Fruit fly (Drosophila melanogaster) whole organism, embryonic: ENCODE results near the gene arm.

Experiments used
- Awh ChIP-seq: fragments of 200-800 bp; sonication (Bioruptor generic); IDR thresholded peaks from 2 replicates; pipeline ENCODE4, ENCODE4 v1.3.6; 2022; ENCODE audit warnings: missing biosample characterization, missing genetic modification characterization
- CG10366 ChIP-seq: fragments of 200-800 bp; sonication (Bioruptor generic); IDR thresholded peaks from 2 replicates; pipeline ENCODE4 v1.3.6; 2022; ENCODE audit warnings: missing biosample characterization, missing genetic modification characterization
- CG10431 ChIP-seq: fragments of 200-800 bp; sonication (Bioruptor generic); optimal IDR thresholded peaks from 3 replicates; lab custom pipeline; 2018; ENCODE audit warnings: missing biosample characterization, mild to moderate bottlenecking, missing genetic modification characterization
- CG10979 ChIP-seq: fragments of 200-800 bp; sonication (Bioruptor generic); optimal IDR thresholded peaks from 2 replicates; lab custom pipeline; 2018; ENCODE audit warnings: missing biosample characterization, mild to moderate bottlenecking, missing genetic modification characterization, moderate library complexity
- CG11504 ChIP-seq: fragments of 200-800 bp; sonication (Bioruptor generic); optimal IDR thresholded peaks from 3 replicates; lab custom pipeline; 2019; ENCODE audit warnings: missing biosample characterization, mild to moderate bottlenecking, missing genetic modification characterization, moderate library complexity
- CG1233 ChIP-seq: fragments of 200-800 bp; sonication (Bioruptor generic); optimal IDR thresholded peaks from 4 replicates; lab custom pipeline; 2018; ENCODE audit warnings: missing biosample characterization, mild to moderate bottlenecking, missing genetic modification characterization
- CG12744 ChIP-seq: fragments of 200-800 bp; sonication (Bioruptor generic); optimal IDR thresholded peaks from 2 replicates; lab custom pipeline; 2016; ENCODE audit warnings: missing biosample characterization, missing genetic modification characterization
- CG13775 ChIP-seq: fragments of 200-800 bp; sonication (Bioruptor generic); optimal IDR thresholded peaks from 3 replicates; lab custom pipeline; 2017; ENCODE audit warnings: missing biosample characterization, mild to moderate bottlenecking, missing genetic modification characterization
- CG13894 ChIP-seq: fragments of 200-800 bp; sonication (Bioruptor generic); optimal IDR thresholded peaks from 3 replicates; lab custom pipeline; 2018; ENCODE audit warnings: missing biosample characterization, mild to moderate bottlenecking, missing genetic modification characterization, moderate library complexity
- CG14667 ChIP-seq: fragments of 200-800 bp; sonication (Bioruptor generic); IDR thresholded peaks from 2 replicates; pipeline ENCODE4 v1.3.6; 2022; ENCODE audit warnings: missing biosample characterization, missing genetic modification characterization
- CG14860 ChIP-seq: fragments of 200-800 bp; sonication (Bioruptor generic); IDR thresholded peaks from 3 replicates; pipeline ENCODE4 v1.3.6; 2022; ENCODE audit warnings: missing biosample characterization, missing genetic modification characterization; ENCODE audit not compliant: partially characterized antibody
- CG15011 ChIP-seq: fragments of 200-800 bp; sonication (Bioruptor generic); optimal IDR thresholded peaks from 3 replicates; lab custom pipeline; 2018; ENCODE audit warnings: missing biosample characterization, mild to moderate bottlenecking, missing genetic modification characterization
- CG1529 ChIP-seq: fragments of 200-800 bp; sonication (Bioruptor generic); optimal IDR thresholded peaks from 3 replicates; lab custom pipeline; 2018; ENCODE audit warnings: missing biosample characterization, missing genetic modification characterization
- CG16779 ChIP-seq: fragments of 200-800 bp; sonication (Bioruptor generic); IDR thresholded peaks from 2 replicates; pipeline ENCODE4 v1.3.6; 2022; ENCODE audit warnings: missing biosample characterization, missing genetic modification characterization
- CG17385 ChIP-seq: fragments of 200-800 bp; sonication (Bioruptor generic); optimal IDR thresholded peaks from 3 replicates; lab custom pipeline; 2018; ENCODE audit warnings: missing biosample characterization, mild to moderate bottlenecking, missing genetic modification characterization
- CG17912 ChIP-seq: fragments of 200-800 bp; sonication (Bioruptor generic); optimal IDR thresholded peaks from 2 replicates; lab custom pipeline; 2018; ENCODE audit warnings: missing biosample characterization, mild to moderate bottlenecking, missing genetic modification characterization
- CG2120 ChIP-seq: fragments of 200-800 bp; sonication (Bioruptor generic); optimal IDR thresholded peaks from 3 replicates; lab custom pipeline; 2016; ENCODE audit warnings: missing biosample characterization, missing genetic modification characterization
- CG34224 ChIP-seq: fragments of 200-800 bp; sonication (Bioruptor generic); IDR thresholded peaks from 3 replicates; pipeline ENCODE4 v1.3.6; 2022; ENCODE audit warnings: missing biosample characterization, missing genetic modification characterization; ENCODE audit not compliant: partially characterized antibody
- CG34376 ChIP-seq: fragments of 200-800 bp; sonication (Bioruptor generic); optimal IDR thresholded peaks from 2 replicates; lab custom pipeline; 2018; ENCODE audit warnings: missing biosample characterization, mild to moderate bottlenecking, missing genetic modification characterization
- CG4360 ChIP-seq: fragments of 200-800 bp; sonication (Bioruptor generic); IDR thresholded peaks from 2 replicates; pipeline ENCODE4 v1.3.6; 2022; ENCODE audit warnings: missing biosample characterization, missing genetic modification characterization
- CG4730 ChIP-seq: fragments of 200-800 bp; sonication (Bioruptor generic); IDR thresholded peaks from 2 replicates; pipeline ENCODE4 v1.3.6; 2022; ENCODE audit warnings: missing biosample characterization, missing genetic modification characterization
- CG4820 ChIP-seq: fragments of 200-800 bp; sonication (Bioruptor generic); optimal IDR thresholded peaks from 3 replicates; lab custom pipeline; 2016; ENCODE audit warnings: missing biosample characterization, missing genetic modification characterization
- CG5245 ChIP-seq: fragments of 200-800 bp; sonication (Bioruptor generic); optimal IDR thresholded peaks from 3 replicates; lab custom pipeline; 2016; ENCODE audit warnings: missing biosample characterization, missing genetic modification characterization
- CG6254 ChIP-seq: fragments of 200-800 bp; sonication (Bioruptor generic); optimal IDR thresholded peaks from 3 replicates; lab custom pipeline; 2017; ENCODE audit warnings: mild to moderate bottlenecking, missing biosample characterization, missing genetic modification reagents, missing genetic modification characterization
- CG6854 ChIP-seq: fragments of 200-800 bp; sonication (Bioruptor generic); optimal IDR thresholded peaks from 3 replicates; lab custom pipeline; 2017; ENCODE audit warnings: missing biosample characterization, mild to moderate bottlenecking, missing genetic modification characterization
- CG8089 ChIP-seq: fragments of 200-800 bp; sonication (Bioruptor generic); optimal IDR thresholded peaks from 3 replicates; lab custom pipeline; 2016; ENCODE audit warnings: missing biosample characterization, missing genetic modification characterization
- CG8281 ChIP-seq: fragments of 200-800 bp; sonication (Bioruptor generic); optimal IDR thresholded peaks from 2 replicates; lab custom pipeline; 2018; ENCODE audit warnings: missing biosample characterization, mild to moderate bottlenecking, missing genetic modification characterization, moderate library complexity
- Drgx ChIP-seq: fragments of 200-800 bp; sonication (Bioruptor generic); IDR thresholded peaks from 2 replicates; pipeline ENCODE4 v1.3.6; 2022; ENCODE audit warnings: missing biosample characterization, missing genetic modification characterization
- Hmx ChIP-seq: fragments of 200-800 bp; sonication (Bioruptor generic); optimal IDR thresholded peaks from 2 replicates; lab custom pipeline; 2016; ENCODE audit warnings: missing biosample characterization, missing genetic modification characterization
- Meics ChIP-seq: fragments of 200-800 bp; sonication (Bioruptor generic); optimal IDR thresholded peaks from 2 replicates; lab custom pipeline; 2017; ENCODE audit warnings: missing biosample characterization, mild to moderate bottlenecking, missing genetic modification characterization
- Opbp ChIP-seq: fragments of 200-800 bp; sonication (Bioruptor generic); IDR thresholded peaks from 3 replicates; pipeline ENCODE4 v1.3.6; 2022; ENCODE audit warnings: missing biosample characterization, missing genetic modification characterization; ENCODE audit not compliant: partially characterized antibody
- Sin3A ChIP-seq: fragments of >200 bp; optimal IDR thresholded peaks from 2 replicates; lab custom pipeline; 2018
- ase ChIP-seq: fragments of 200-800 bp; sonication (Bioruptor generic); IDR thresholded peaks from 3 replicates; pipeline ENCODE4 v1.3.6; 2022; ENCODE audit warnings: missing biosample characterization, missing genetic modification characterization
- caup ChIP-seq: fragments of 200-800 bp; sonication (Bioruptor generic); optimal IDR thresholded peaks from 3 replicates; lab custom pipeline; 2017; ENCODE audit warnings: missing biosample characterization, mild to moderate bottlenecking, missing genetic modification characterization, moderate library complexity; ENCODE audit not compliant: severe bottlenecking
- cg ChIP-seq: fragments of 200-800 bp; sonication (Bioruptor generic); optimal IDR thresholded peaks from 3 replicates; lab custom pipeline; 2019; ENCODE audit warnings: missing biosample characterization, mild to moderate bottlenecking, missing genetic modification characterization, moderate library complexity
- chinmo ChIP-seq: fragments of 200-800 bp; sonication (Bioruptor generic); IDR thresholded peaks from 4 replicates; pipeline ENCODE4 v1.3.6; 2022; ENCODE audit warnings: missing biosample characterization, missing genetic modification characterization; ENCODE audit not compliant: partially characterized antibody
- danr ChIP-seq: fragments of 200-800 bp; sonication (Bioruptor generic); IDR thresholded peaks from 2 replicates; pipeline ENCODE4 v1.3.6; 2022; ENCODE audit warnings: missing biosample characterization, missing genetic modification characterization
- dati ChIP-seq: fragments of 200-800 bp; sonication (Bioruptor generic); IDR thresholded peaks from 2 replicates; pipeline ENCODE4 v1.3.6; 2022; ENCODE audit warnings: missing biosample characterization, missing genetic modification characterization
- disco-r ChIP-seq: fragments of 200-800 bp; sonication (Bioruptor generic); optimal IDR thresholded peaks from 2 replicates; lab custom pipeline; 2016; ENCODE audit warnings: missing biosample characterization, missing genetic modification characterization
- gsb-n ChIP-seq: fragments of 200-800 bp; sonication (Bioruptor generic); optimal IDR thresholded peaks from 3 replicates; lab custom pipeline; 2018; ENCODE audit warnings: missing biosample characterization, mild to moderate bottlenecking, missing genetic modification characterization
- her ChIP-seq: fragments of 200-800 bp; sonication (Bioruptor generic); optimal IDR thresholded peaks from 2 replicates; lab custom pipeline; 2016; ENCODE audit warnings: missing biosample characterization, missing genetic modification characterization
- salm ChIP-seq: fragments of 200-800 bp; sonication (Bioruptor generic); optimal IDR thresholded peaks from 2 replicates; lab custom pipeline; 2018; ENCODE audit warnings: missing biosample characterization, mild to moderate bottlenecking, missing genetic modification characterization
- sisA ChIP-seq: fragments of 200-800 bp; sonication (Bioruptor generic); IDR thresholded peaks from 2 replicates; pipeline ENCODE4 v1.3.6; 2022; ENCODE audit warnings: missing biosample characterization, missing genetic modification characterization
- sna ChIP-seq: fragments of 200-800 bp; sonication (Bioruptor generic); IDR thresholded peaks from 2 replicates; pipeline ENCODE4 v1.3.6; 2022; ENCODE audit warnings: missing biosample characterization, missing genetic modification characterization; ENCODE audit not compliant: partially characterized antibody
- so ChIP-seq: fragments of 200-800 bp; sonication (Bioruptor generic); IDR thresholded peaks from 3 replicates; pipeline ENCODE4 v1.3.6; 2022; ENCODE audit warnings: missing biosample characterization, missing genetic modification characterization
- stc ChIP-seq: fragments of 200-800 bp; sonication (Bioruptor generic); IDR thresholded peaks from 2 replicates; pipeline ENCODE4 v1.3.6; 2022; ENCODE audit warnings: missing biosample characterization, missing genetic modification characterization
- tin ChIP-seq: fragments of 200-800 bp; sonication (Bioruptor generic); optimal IDR thresholded peaks from 3 replicates; lab custom pipeline; 2016; ENCODE audit warnings: missing biosample characterization, missing genetic modification characterization
- tna ChIP-seq: fragments of 200-800 bp; sonication (Bioruptor generic); IDR thresholded peaks from 2 replicates; pipeline ENCODE4 v1.3.6; 2022; ENCODE audit warnings: missing biosample characterization, missing genetic modification characterization; ENCODE audit not compliant: partially characterized antibody
- yki ChIP-seq: fragments of >200 bp; optimal IDR thresholded peaks from 3 replicates; lab custom pipeline; 2018

Gene arm

dm6 chrX:1943337-1944244 is 43.1 kb upstream of the arm start (continued):
- TF ChIP-seq Awh (GFP tag; lab: Robert Waterston, UW) = no peak
- TF ChIP-seq Drgx (GFP tag; lab: Robert Waterston, UW) = no peak
- TF ChIP-seq CG8281 = peak; percentile 32
- TF ChIP-seq CG14667 (GFP tag; lab: Robert Waterston, UW) = peak; percentile 37; the same call in 1 of the 2 replicates
- peak; percentile 57 for TF ChIP-seq CG15011 (GFP tag; lab: Kevin White, UChicago)
- TF ChIP-seq CG5245 (GFP tag; lab: Kevin White, UChicago) = peak; percentile 15
- 0 out of 3 replicates have a peak, but pooled peaks have one; percentile 39 for TF ChIP-seq so (GFP tag; lab: Robert Waterston, UW)
- no peak; the same call in 1 of the 2 replicates for TF ChIP-seq CG10366 (GFP tag; lab: Robert Waterston, UW)
- TF ChIP-seq CG13775 (GFP tag; lab: Kevin White, UChicago) = peak; percentile 50
- no peak for TF ChIP-seq tna (GFP tag; lab: Robert Waterston, UW)
- TF ChIP-seq disco-r (GFP tag; lab: Kevin White, UChicago) = peak; percentile 55
- no peak for TF ChIP-seq CG4360
- TF ChIP-seq CG34224 (GFP tag; lab: Robert Waterston, UW) = no peak
- TF ChIP-seq yki (lab: Kevin White, UChicago) = peak; percentile 63
- TF ChIP-seq CG11504 (tag; lab: Kevin White, UChicago) = peak; percentile 82
- no peak for TF ChIP-seq CG34376 (GFP tag; lab: Kevin White, UChicago)
- peak; percentile 5 for TF ChIP-seq caup
- peak; percentile 88 for TF ChIP-seq CG10979 (tag; lab: Kevin White, UChicago)
- peak; percentile 14; the same call in 1 of the 3 replicates for TF ChIP-seq ase (GFP tag; lab: Robert Waterston, UW)
- TF ChIP-seq Meics (GFP tag; lab: Kevin White, UChicago) = peak; percentile 66
- 0 out of 2 replicates have a peak, but pooled peaks have one; percentile 29 for TF ChIP-seq danr
- no peak for TF ChIP-seq CG17912 (GFP tag; lab: Kevin White, UChicago)
- TF ChIP-seq stc (GFP tag; lab: Robert Waterston, UW) = peak; percentile 37; the same call in 1 of the 2 replicates
- no peak for TF ChIP-seq CG13894 (tag; lab: Kevin White, UChicago)
- TF ChIP-seq CG6854 = peak; percentile 33
- no peak for TF ChIP-seq her (GFP tag; lab: Kevin White, UChicago)
- TF ChIP-seq Opbp (GFP tag; lab: Robert Waterston, UW) = no peak
- peak; percentile 77 for TF ChIP-seq gsb-n (tag; lab: Kevin White, UChicago)
- peak; percentile 49 for TF ChIP-seq CG8089 (GFP tag; lab: Kevin White, UChicago)
- peak; percentile 74 for TF ChIP-seq CG1529 (GFP tag; lab: Kevin White, UChicago)
- TF ChIP-seq CG16779 (GFP tag; lab: Robert Waterston, UW) = no peak
- peak; percentile 74 for TF ChIP-seq CG17385 (GFP tag; lab: Kevin White, UChicago)
- peak; percentile 57 for TF ChIP-seq CG4820 (GFP tag; lab: Kevin White, UChicago)
- TF ChIP-seq CG14860 (GFP tag; lab: Robert Waterston, UW) = no peak
- peak; percentile 51 for TF ChIP-seq salm (tag; lab: Kevin White, UChicago)
- no peak for TF ChIP-seq sna (GFP tag; lab: Robert Waterston, UW)
- peak; percentile 82 for TF ChIP-seq CG2120 (GFP tag; lab: Kevin White, UChicago)
- TF ChIP-seq cg (GFP tag; lab: Kevin White, UChicago) = peak; percentile 89
- TF ChIP-seq CG6254 (GFP tag; lab: Kevin White, UChicago) = peak; percentile 48
- TF ChIP-seq CG1233 = peak; percentile 62
- TF ChIP-seq chinmo (GFP tag; lab: Robert Waterston, UW) = 0 out of 4 replicates have a peak, but pooled peaks have one; percentile 31
- TF ChIP-seq CG4730 (GFP tag; lab: Robert Waterston, UW) = no peak
- TF ChIP-seq Sin3A (lab: Kevin White, UChicago) = no peak
- peak; percentile 2 for TF ChIP-seq CG10431
- TF ChIP-seq sisA (GFP tag; lab: Robert Waterston, UW) = peak; percentile 71
- TF ChIP-seq CG12744 = peak; percentile 43
- TF ChIP-seq tin = peak; percentile 53
- TF ChIP-seq Hmx = peak; percentile 48
- no peak for TF ChIP-seq dati (GFP tag; lab: Robert Waterston, UW)
